Worm (Caenorhabditis elegans): ENCODE measurements around the gene acl-5.

DNA sequence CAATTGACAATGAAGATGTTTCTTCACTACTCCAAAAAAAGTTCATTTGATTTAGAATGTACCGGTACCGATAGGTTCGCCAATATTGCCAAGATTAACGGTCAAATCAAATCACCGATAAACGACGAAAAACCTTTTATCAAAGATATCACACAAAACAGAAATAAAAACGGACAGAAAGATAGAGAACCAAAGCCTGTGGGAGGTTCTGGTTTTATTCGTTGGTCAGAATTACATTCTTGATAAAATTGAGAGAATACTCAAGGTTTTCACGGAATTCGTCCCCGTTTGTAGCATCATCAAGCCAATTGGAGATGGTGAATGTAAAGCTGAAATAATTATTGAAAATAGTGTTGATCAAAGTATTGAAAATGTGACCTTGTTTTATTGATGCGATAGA is 20.3 kb downstream of the acl-5 start:
- no peak for TF ChIP-seq ztf-29 (GFP tag; IDR thresholded peaks at IDR 0.05)
- TF ChIP-seq flt-1 (GFP tag; IDR thresholded peaks at IDR 0.05): no peak
- no peak for TF ChIP-seq ztf-23 (GFP tag; IDR thresholded peaks at IDR 0.05)
- no peak for TF ChIP-seq T22C8.4 (GFP tag; IDR thresholded peaks at IDR 0.05)
- TF ChIP-seq ref-1 (GFP tag; conservative IDR thresholded peaks at IDR 0.05): no peak
- TF ChIP-seq tab-1 (GFP tag; IDR thresholded peaks at IDR 0.05): no peak
- no peak for TF ChIP-seq med-1 (GFP tag; optimal IDR thresholded peaks at IDR 0.05; ENCODE audit: insufficient read depth)
